Fruit fly (Drosophila melanogaster) whole organism, embryonic: Measurements from ENCODE around the gene CG17107.

Experiments
- Ada2b ChIP-seq: fragments of 200-800 bp; sonication (Bioruptor generic); IDR thresholded peaks from 2 replicates; pipeline ENCODE4 v1.3.6; 2022; ENCODE audit warnings: missing biosample characterization, missing genetic modification characterization
- CG1024 ChIP-seq: fragments of 200-800 bp; sonication (Bioruptor generic); IDR thresholded peaks from 2 replicates; pipeline ENCODE4 v1.3.6; 2022; ENCODE audit warnings: missing biosample characterization, missing genetic modification characterization
- CG10565 ChIP-seq: fragments of 200-800 bp; sonication (Bioruptor generic); optimal IDR thresholded peaks from 3 replicates; lab custom pipeline; 2016; ENCODE audit warnings: missing biosample characterization, mild to moderate bottlenecking, missing genetic modification characterization
- CG10654 ChIP-seq: fragments of 200-800 bp; sonication (Bioruptor generic); optimal IDR thresholded peaks from 2 replicates; lab custom pipeline; 2016; ENCODE audit warnings: missing biosample characterization, missing genetic modification characterization
- CG11398 ChIP-seq: fragments of 200-800 bp; sonication (Bioruptor generic); optimal IDR thresholded peaks from 2 replicates; lab custom pipeline; 2016; ENCODE audit warnings: missing biosample characterization, missing genetic modification characterization
- CG1233 ChIP-seq: fragments of 200-800 bp; sonication (Bioruptor generic); optimal IDR thresholded peaks from 4 replicates; lab custom pipeline; 2018; ENCODE audit warnings: missing biosample characterization, mild to moderate bottlenecking, missing genetic modification characterization
- CG13123 ChIP-seq: fragments of 200-800 bp; sonication (Bioruptor generic); optimal IDR thresholded peaks from 2 replicates; lab custom pipeline; 2016; ENCODE audit warnings: missing biosample characterization, missing genetic modification characterization
- CG17186 ChIP-seq: fragments of 200-800 bp; sonication (Bioruptor generic); optimal IDR thresholded peaks from 3 replicates; lab custom pipeline; 2017; ENCODE audit warnings: missing biosample characterization, missing genetic modification reagents, missing genetic modification characterization
- CG17829 ChIP-seq: fragments of 200-800 bp; optimal IDR thresholded peaks from 2 replicates; lab custom pipeline; 2019; ENCODE audit warnings: missing biosample characterization, mild to moderate bottlenecking, missing genetic modification characterization, moderate library complexity
- CG2875 ChIP-seq: fragments of 200-800 bp; sonication (Bioruptor generic); optimal IDR thresholded peaks from 2 replicates; lab custom pipeline; 2017; ENCODE audit warnings: missing biosample characterization, mild to moderate bottlenecking, missing genetic modification characterization, missing genetic modification reagents
- CG32767 ChIP-seq: fragments of 200-800 bp; sonication (Bioruptor generic); IDR thresholded peaks from 2 replicates; pipeline ENCODE4 v1.3.6; 2022; ENCODE audit warnings: missing biosample characterization, missing genetic modification characterization
- CG3838 ChIP-seq: fragments of 200-800 bp; sonication (Bioruptor generic); optimal IDR thresholded peaks from 3 replicates; lab custom pipeline; 2016; ENCODE audit warnings: missing biosample characterization, missing genetic modification characterization
- CG3847 ChIP-seq: fragments of 200-800 bp; sonication (Bioruptor generic); IDR thresholded peaks from 2 replicates; pipeline ENCODE4 v1.3.6; 2022; ENCODE audit warnings: missing biosample characterization, missing genetic modification characterization
- CG42726 ChIP-seq: fragments of 200-800 bp; sonication (Bioruptor generic); IDR thresholded peaks from 2 replicates; pipeline ENCODE4 v1.3.6; 2022; ENCODE audit warnings: missing biosample characterization, missing genetic modification characterization; ENCODE audit not compliant: partially characterized antibody
- CG43689 ChIP-seq: fragments of 200-800 bp; sonication (Bioruptor generic); IDR thresholded peaks from 2 replicates; pipeline ENCODE4 v1.3.6; 2022; ENCODE audit warnings: missing biosample characterization, missing genetic modification characterization
- CG4854 ChIP-seq: fragments of 200-800 bp; sonication (Bioruptor generic); optimal IDR thresholded peaks from 2 replicates; lab custom pipeline; 2016; ENCODE audit warnings: missing biosample characterization, missing genetic modification characterization, inconsistent platforms
- CG6272 ChIP-seq: fragments of 200-800 bp; sonication (Bioruptor generic); IDR thresholded peaks from 2 replicates; pipeline ENCODE4 v1.3.6; 2022; ENCODE audit warnings: missing biosample characterization, missing genetic modification characterization
- CG7372 ChIP-seq: fragments of 200-800 bp; sonication (Bioruptor generic); IDR thresholded peaks from 2 replicates; pipeline ENCODE4 v1.3.6; 2022; ENCODE audit warnings: missing biosample characterization, missing genetic modification characterization
- CG7556 ChIP-seq: fragments of 200-800 bp; sonication (Bioruptor generic); optimal IDR thresholded peaks from 2 replicates; lab custom pipeline; 2017; ENCODE audit warnings: missing biosample characterization, mild to moderate bottlenecking, missing genetic modification characterization
- CG8089 ChIP-seq: fragments of 200-800 bp; sonication (Bioruptor generic); optimal IDR thresholded peaks from 3 replicates; lab custom pipeline; 2016; ENCODE audit warnings: missing biosample characterization, missing genetic modification characterization
- CG8924 ChIP-seq: fragments of 200-800 bp; optimal IDR thresholded peaks from 3 replicates; lab custom pipeline; 2019; ENCODE audit warnings: missing biosample characterization, mild to moderate bottlenecking, missing genetic modification characterization, moderate library complexity
- CG9215 ChIP-seq: fragments of 200-800 bp; sonication (Bioruptor generic); IDR thresholded peaks from 2 replicates; pipeline ENCODE4 v1.3.6; 2022; ENCODE audit warnings: missing biosample characterization, missing genetic modification characterization
- CG9876 ChIP-seq: fragments of 200-800 bp; sonication (Bioruptor generic); optimal IDR thresholded peaks from 2 replicates; lab custom pipeline; 2016; ENCODE audit warnings: missing biosample characterization, missing genetic modification characterization
- CG9932 ChIP-seq: fragments of 200-800 bp; sonication (Bioruptor generic); IDR thresholded peaks from 2 replicates; pipeline ENCODE4 v1.3.6; 2022; ENCODE audit warnings: missing biosample characterization, missing genetic modification characterization
- Fer1 ChIP-seq: fragments of 200-800 bp; sonication (Bioruptor generic); optimal IDR thresholded peaks from 2 replicates; lab custom pipeline; 2017; ENCODE audit warnings: missing biosample characterization, mild to moderate bottlenecking, missing genetic modification characterization
- H2.0 ChIP-seq: fragments of 200-800 bp; sonication (Bioruptor generic); IDR thresholded peaks from 2 replicates; pipeline ENCODE4 v1.3.6; 2022; ENCODE audit warnings: missing biosample characterization, missing genetic modification characterization
- NC2α ChIP-seq: fragments of 200-800 bp; sonication (Bioruptor generic); optimal IDR thresholded peaks from 2 replicates; lab custom pipeline; 2016; ENCODE audit warnings: missing biosample characterization, missing genetic modification characterization
- Optix ChIP-seq: fragments of 200-800 bp; sonication (Bioruptor generic); IDR thresholded peaks from 3 replicates; pipeline ENCODE4 v1.3.6; 2022; ENCODE audit warnings: missing biosample characterization, missing genetic modification characterization
- Sox102F ChIP-seq: fragments of 200-800 bp; sonication (Bioruptor generic); optimal IDR thresholded peaks from 2 replicates; lab custom pipeline; 2018; ENCODE audit warnings: missing biosample characterization, mild to moderate bottlenecking, missing genetic modification characterization, moderate library complexity
- Spps ChIP-seq: fragments of 200-800 bp; sonication (Bioruptor generic); optimal IDR thresholded peaks from 2 replicates; lab custom pipeline; 2018; ENCODE audit warnings: missing biosample characterization, mild to moderate bottlenecking, missing genetic modification characterization
- TFAM ChIP-seq: fragments of 200-800 bp; sonication (Bioruptor generic); optimal IDR thresholded peaks from 2 replicates; lab custom pipeline; 2017; ENCODE audit warnings: missing biosample characterization, missing genetic modification characterization, inconsistent platforms
- Trl ChIP-seq, 3 experiments: fragments of >200 bp in 2 of 3; fragments of 200-800 bp in 1 of 3; sonication (Bioruptor generic) in 1 of 3; optimal IDR thresholded peaks; 2 replicates in 1 of 3; 3 replicates in 2 of 3; lab custom pipeline; 2016 to 2017; ENCODE audit warnings: missing biosample characterization in 1 of 3, missing genetic modification characterization in 1 of 3
- YL-1 ChIP-seq: fragments of 200-800 bp; sonication (Bioruptor generic); optimal IDR thresholded peaks from 3 replicates; lab custom pipeline; 2017; ENCODE audit warnings: missing biosample characterization, mild to moderate bottlenecking, missing genetic modification characterization
- abd-A ChIP-seq: fragments of 200-800 bp; sonication (Bioruptor generic); optimal IDR thresholded peaks from 3 replicates; lab custom pipeline; 2019; ENCODE audit warnings: missing biosample characterization, mild to moderate bottlenecking, missing genetic modification characterization, moderate library complexity
- ac ChIP-seq: fragments of 200-800 bp; sonication (Bioruptor generic); optimal IDR thresholded peaks from 3 replicates; lab custom pipeline; 2017; ENCODE audit warnings: missing biosample characterization, mild to moderate bottlenecking, missing genetic modification characterization
- chn ChIP-seq: fragments of 200-800 bp; sonication (Bioruptor generic); optimal IDR thresholded peaks from 2 replicates; lab custom pipeline; 2016; ENCODE audit warnings: missing biosample characterization, missing genetic modification characterization
- cwo ChIP-seq: fragments of 200-800 bp; sonication (Bioruptor generic); optimal IDR thresholded peaks from 3 replicates; lab custom pipeline; 2017; ENCODE audit warnings: missing biosample characterization, missing genetic modification characterization, mild to moderate bottlenecking, moderate library complexity, missing genetic modification reagents
- dm ChIP-seq: fragments of 200-800 bp; sonication (Bioruptor generic); optimal IDR thresholded peaks from 3 replicates; lab custom pipeline; 2016; ENCODE audit warnings: missing biosample characterization, missing genetic modification characterization
- dpn ChIP-seq, 2 experiments: fragments of 200-800 bp; sonication (Bioruptor generic); optimal IDR thresholded peaks; 3 replicates each; lab custom pipeline; 2016; ENCODE audit warnings: missing biosample characterization in 2 of 2, missing genetic modification characterization in 2 of 2
- hth ChIP-seq: fragments of >200 bp; optimal IDR thresholded peaks from 2 replicates; lab custom pipeline; 2017; ENCODE audit warnings: inconsistent platforms
- oc ChIP-seq: fragments of 200-800 bp; sonication (Bioruptor generic); optimal IDR thresholded peaks from 2 replicates; lab custom pipeline; 2018; ENCODE audit warnings: missing biosample characterization, mild to moderate bottlenecking, missing genetic modification characterization, moderate library complexity
- org-1 ChIP-seq: fragments of 200-800 bp; sonication (Bioruptor generic); optimal IDR thresholded peaks from 2 replicates; lab custom pipeline; 2017; ENCODE audit warnings: missing biosample characterization, missing genetic modification characterization
- pnt ChIP-seq: fragments of 200-800 bp; sonication (Bioruptor generic); optimal IDR thresholded peaks from 3 replicates; lab custom pipeline; 2016; ENCODE audit warnings: missing biosample characterization, missing genetic modification characterization
- pros ChIP-seq: fragments of 200-800 bp; sonication (Bioruptor generic); optimal IDR thresholded peaks from 3 replicates; lab custom pipeline; 2019; ENCODE audit warnings: missing biosample characterization, mild to moderate bottlenecking, missing genetic modification characterization, moderate library complexity
- scrt ChIP-seq: fragments of 200-800 bp; sonication (Bioruptor generic); optimal IDR thresholded peaks from 2 replicates; lab custom pipeline; 2018; ENCODE audit warnings: missing biosample characterization, mild to moderate bottlenecking, missing genetic modification characterization, moderate library complexity
- ssp ChIP-seq: fragments of 200-800 bp; sonication (Bioruptor generic); IDR thresholded peaks from 2 replicates; pipeline ENCODE4 v1.3.6; 2022; ENCODE audit warnings: missing biosample characterization, missing genetic modification characterization
- sug ChIP-seq: fragments of 200-800 bp; optimal IDR thresholded peaks from 2 replicates; lab custom pipeline; 2019; ENCODE audit warnings: missing biosample characterization, mild to moderate bottlenecking, missing genetic modification characterization, moderate library complexity
- tll ChIP-seq, 2 experiments: fragments of 200-800 bp in 1 of 2; fragments of >200 bp in 1 of 2; sonication (Bioruptor generic) in 1 of 2; optimal IDR thresholded peaks; 2 replicates each; lab custom pipeline; 2017 to 2019; ENCODE audit warnings: missing biosample characterization in 2 of 2, missing genetic modification characterization in 2 of 2, mild to moderate bottlenecking in 1 of 2, moderate library complexity in 1 of 2
- trem ChIP-seq: fragments of 200-800 bp; optimal IDR thresholded peaks from 3 replicates; lab custom pipeline; 2019; ENCODE audit warnings: missing biosample characterization, mild to moderate bottlenecking, missing genetic modification characterization, moderate library complexity
- unc-4 ChIP-seq: fragments of 200-800 bp; sonication (Bioruptor generic); IDR thresholded peaks from 2 replicates; pipeline ENCODE4 v1.3.6; 2022; ENCODE audit warnings: missing biosample characterization, missing genetic modification characterization; ENCODE audit not compliant: partially characterized antibody
- unpg ChIP-seq: fragments of 200-800 bp; sonication (Bioruptor generic); optimal IDR thresholded peaks from 3 replicates; lab custom pipeline; 2018; ENCODE audit warnings: missing biosample characterization, mild to moderate bottlenecking, missing genetic modification characterization, moderate library complexity

CG17107 gene

dm6 chr2L:10703281-10703680 is 21.6 kb downstream of the CG17107 start, which contains the start of gene CG6415 (continued):
- TF ChIP-seq CG3838 (GFP tag; lab: Kevin White, UChicago): no peak
- peak; percentile 67 for TF ChIP-seq CG9215
- TF ChIP-seq ac (GFP tag; lab: Kevin White, UChicago): no peak
- peak; percentile 46; the same call in 1 of the 2 replicates for TF ChIP-seq Ada2b (GFP tag; lab: Robert Waterston, UW)
- TF ChIP-seq CG13123 (GFP tag; lab: Kevin White, UChicago): peak; percentile 8
- TF ChIP-seq CG10654 (GFP tag; lab: Kevin White, UChicago): peak; percentile 57
- peak; percentile 60 for TF ChIP-seq CG2875 (GFP tag; lab: Kevin White, UChicago)
- TF ChIP-seq CG17829 (tag; lab: Kevin White, UChicago): peak; percentile 80
- no peak for TF ChIP-seq CG17186 (GFP tag; lab: Kevin White, UChicago)
- no peak for TF ChIP-seq abd-A
- peak; percentile 42 for TF ChIP-seq CG11398 (GFP tag; lab: Kevin White, UChicago)
- peak; percentile 32 for TF ChIP-seq Spps (tag; lab: Kevin White, UChicago)
- TF ChIP-seq Optix (GFP tag; lab: Robert Waterston, UW): peak; percentile 42; the same call in 1 of the 3 replicates
- TF ChIP-seq dm (GFP tag; lab: Kevin White, UChicago): peak; percentile 39
- TF ChIP-seq trem (tag; lab: Kevin White, UChicago): peak; percentile 55
- TF ChIP-seq CG8089 (GFP tag; lab: Kevin White, UChicago): peak; percentile 44
- TF ChIP-seq CG32767 (GFP tag; lab: Robert Waterston, UW): peak; percentile 21; the same call in 1 of the 2 replicates
- TF ChIP-seq CG4854: peak; percentile 20
- peak; percentile 75 to 77 for TF ChIP-seq dpn (GFP tag; optimal IDR thresholded peaks at IDR 0.05; lab: Kevin White, UChicago)
- TF ChIP-seq CG43689 (GFP tag; lab: Robert Waterston, UW): no peak
- peak; percentile 70 for TF ChIP-seq CG7556 (GFP tag; lab: Kevin White, UChicago)
- TF ChIP-seq tll (GFP tag; optimal IDR thresholded peaks at IDR 0.05; lab: Kevin White, UChicago): no peak
- TF ChIP-seq Sox102F (GFP tag; lab: Kevin White, UChicago): peak; percentile 70
- peak; percentile 65 for TF ChIP-seq CG1233 (GFP tag; lab: Kevin White, UChicago)
- peak; percentile 62 for TF ChIP-seq CG7372 (GFP tag; lab: Robert Waterston, UW)
- TF ChIP-seq CG1024 (GFP tag; lab: Robert Waterston, UW): no peak
- TF ChIP-seq TFAM (GFP tag; lab: Kevin White, UChicago): peak; percentile 36
- TF ChIP-seq hth: no peak
- TF ChIP-seq CG9876 (GFP tag; lab: Kevin White, UChicago): peak; percentile 57
- TF ChIP-seq org-1 (GFP tag; lab: Kevin White, UChicago): peak; percentile 55
- peak; percentile 52 for TF ChIP-seq chn (GFP tag; lab: Kevin White, UChicago)
- peak; percentile 77 for TF ChIP-seq H2.0
- TF ChIP-seq cwo: peak; percentile 63
- TF ChIP-seq Trl (optimal IDR thresholded peaks at IDR 0.05; lab: Kevin White, UChicago): no peak
- peak; percentile 47 for TF ChIP-seq Trl (GFP tag; optimal IDR thresholded peaks at IDR 0.05; lab: Kevin White, UChicago)
- TF ChIP-seq ssp (GFP tag; lab: Robert Waterston, UW): peak; percentile 54
- TF ChIP-seq oc (tag; lab: Kevin White, UChicago): peak; percentile 51
- peak; percentile 32 for TF ChIP-seq pnt
- no peak for TF ChIP-seq CG10565 (GFP tag; lab: Kevin White, UChicago)
- TF ChIP-seq CG9932 (GFP tag; lab: Robert Waterston, UW): peak; percentile 36; the same call in 1 of the 2 replicates
- peak; percentile 76 for TF ChIP-seq CG8924 (tag; lab: Kevin White, UChicago)
- TF ChIP-seq YL-1 (GFP tag; lab: Kevin White, UChicago): no peak
- peak; percentile 81 for TF ChIP-seq unpg (GFP tag; lab: Kevin White, UChicago)
- no peak for TF ChIP-seq CG42726 (GFP tag; lab: Robert Waterston, UW)
- no peak for TF ChIP-seq unc-4 (GFP tag; lab: Robert Waterston, UW)
- peak; percentile 63 for TF ChIP-seq CG6272 (GFP tag; lab: Robert Waterston, UW)
- peak; percentile 47 for TF ChIP-seq NC2α (GFP tag; lab: Kevin White, UChicago)
- TF ChIP-seq Fer1: no peak
- no peak for TF ChIP-seq pros
- peak; percentile 68 for TF ChIP-seq scrt (GFP tag; lab: Kevin White, UChicago)
- TF ChIP-seq CG3847 (GFP tag; lab: Robert Waterston, UW): peak; percentile 54
- peak; percentile 92 for TF ChIP-seq sug (tag; lab: Kevin White, UChicago)
